Fruit fly (Drosophila melanogaster) whole organism, prepupa: ENCODE measurements around the gene CG46434.

ENCODE experiments used
- Blimp-1 ChIP-seq: fragments of 200-800 bp; sonication (Bioruptor generic); optimal IDR thresholded peaks from 3 replicates; lab custom pipeline; 2017; ENCODE audit warnings: missing biosample characterization, missing genetic modification characterization, mild to moderate bottlenecking, moderate library complexity, missing genetic modification reagents
- CG10631 ChIP-seq: fragments of 200-800 bp; sonication (Bioruptor generic); optimal IDR thresholded peaks from 2 replicates; lab custom pipeline; 2016; ENCODE audit warnings: missing biosample characterization, missing genetic modification characterization
- CG11294 ChIP-seq: fragments of 200-800 bp; sonication (Bioruptor generic); IDR thresholded peaks from 2 replicates; pipeline ENCODE4 v1.3.6; 2022; ENCODE audit warnings: missing biosample characterization, missing genetic modification characterization
- CG11762 ChIP-seq: fragments of 200-800 bp; sonication (Bioruptor generic); optimal IDR thresholded peaks from 3 replicates; lab custom pipeline; 2016; ENCODE audit warnings: missing biosample characterization, missing genetic modification characterization; ENCODE audit not compliant: insufficient read depth
- CG11902 ChIP-seq: fragments of 200-800 bp; sonication (Bioruptor generic); optimal IDR thresholded peaks from 3 replicates; lab custom pipeline; 2016; ENCODE audit warnings: missing biosample characterization, missing genetic modification characterization
- CG3032 ChIP-seq: fragments of 200-800 bp; optimal IDR thresholded peaks from 2 replicates; lab custom pipeline; 2019; ENCODE audit warnings: missing biosample characterization, mild to moderate bottlenecking, missing genetic modification characterization, moderate library complexity
- CG31627 ChIP-seq: fragments of 200-800 bp; sonication (Bioruptor generic); optimal IDR thresholded peaks from 3 replicates; lab custom pipeline; 2016; ENCODE audit warnings: missing biosample characterization, missing genetic modification characterization
- CG34406 ChIP-seq: fragments of 200-800 bp; sonication (Bioruptor generic); optimal IDR thresholded peaks from 3 replicates; lab custom pipeline; 2016; ENCODE audit warnings: missing biosample characterization, missing genetic modification characterization
- CG4318 ChIP-seq: fragments of 200-800 bp; sonication (Bioruptor generic); optimal IDR thresholded peaks from 3 replicates; lab custom pipeline; 2017; ENCODE audit warnings: missing biosample characterization, mild to moderate bottlenecking, missing genetic modification characterization
- CG6163 ChIP-seq: fragments of 200-800 bp; sonication (Bioruptor generic); IDR thresholded peaks from 3 replicates; pipeline ENCODE4 v1.3.6; 2022; ENCODE audit warnings: missing biosample characterization, missing genetic modification characterization
- CG6792 ChIP-seq: fragments of 200-800 bp; sonication (Bioruptor generic); optimal IDR thresholded peaks from 3 replicates; lab custom pipeline; 2016; ENCODE audit warnings: missing biosample characterization, missing genetic modification characterization
- CG6808 ChIP-seq: fragments of 200-800 bp; sonication (Bioruptor generic); optimal IDR thresholded peaks from 3 replicates; lab custom pipeline; 2017; ENCODE audit warnings: missing biosample characterization, missing genetic modification characterization, mild to moderate bottlenecking, moderate library complexity, missing genetic modification reagents
- CG6854 ChIP-seq: fragments of 200-800 bp; sonication (Bioruptor generic); optimal IDR thresholded peaks from 2 replicates; lab custom pipeline; 2017; ENCODE audit warnings: missing biosample characterization, mild to moderate bottlenecking, missing genetic modification characterization
- CG8119 ChIP-seq: fragments of 200-800 bp; sonication (Bioruptor generic); IDR thresholded peaks from 3 replicates; pipeline ENCODE4 v1.3.6; 2022; ENCODE audit warnings: missing biosample characterization, missing genetic modification characterization
- CG9139 ChIP-seq: fragments of 200-800 bp; sonication (Bioruptor generic); optimal IDR thresholded peaks from 3 replicates; lab custom pipeline; 2017; ENCODE audit warnings: missing biosample characterization, mild to moderate bottlenecking, missing genetic modification characterization
- Eip78C ChIP-seq: fragments of 200-800 bp; sonication (Bioruptor generic); peaks from one replicate; lab custom pipeline; 2016; ENCODE audit warnings: missing biosample characterization, missing genetic modification characterization
- Ets96B ChIP-seq: fragments of 200-800 bp; optimal IDR thresholded peaks from 2 replicates; lab custom pipeline; 2019; ENCODE audit warnings: missing biosample characterization, mild to moderate bottlenecking, missing genetic modification characterization, moderate library complexity
- Hr39 ChIP-seq: fragments of 200-800 bp; sonication (Bioruptor generic); optimal IDR thresholded peaks from 2 replicates; lab custom pipeline; 2016; ENCODE audit warnings: missing biosample characterization, missing genetic modification characterization
- Hr4 ChIP-seq: fragments of 200-800 bp; sonication (Bioruptor generic); optimal IDR thresholded peaks from 3 replicates; lab custom pipeline; 2016; ENCODE audit warnings: missing biosample characterization, missing genetic modification characterization
- Lpt ChIP-seq: fragments of 200-800 bp; sonication (Bioruptor generic); optimal IDR thresholded peaks from 3 replicates; lab custom pipeline; 2016; ENCODE audit warnings: missing biosample characterization, missing genetic modification characterization
- OdsH ChIP-seq: fragments of 200-800 bp; sonication (Bioruptor generic); optimal IDR thresholded peaks from 3 replicates; lab custom pipeline; 2016; ENCODE audit warnings: missing biosample characterization, missing genetic modification characterization
- Smox ChIP-seq: fragments of 200-800 bp; sonication (Bioruptor generic); optimal IDR thresholded peaks from 3 replicates; lab custom pipeline; 2016; ENCODE audit warnings: missing biosample characterization, missing genetic modification characterization
- Sox102F ChIP-seq: fragments of 200-800 bp; sonication (Bioruptor generic); optimal IDR thresholded peaks from 2 replicates; lab custom pipeline; 2016; ENCODE audit warnings: missing biosample characterization, mild to moderate bottlenecking, missing genetic modification characterization
- achi ChIP-seq: fragments of 200-800 bp; sonication (Bioruptor generic); optimal IDR thresholded peaks from 3 replicates; lab custom pipeline; 2016; ENCODE audit warnings: missing biosample characterization, missing genetic modification characterization
- acj6 ChIP-seq: fragments of 200-800 bp; sonication (Bioruptor generic); optimal IDR thresholded peaks from 3 replicates; lab custom pipeline; 2016; ENCODE audit warnings: missing biosample characterization, missing genetic modification characterization
- cyc ChIP-seq: fragments of 200-800 bp; sonication (Bioruptor generic); optimal IDR thresholded peaks from 3 replicates; lab custom pipeline; 2016; ENCODE audit warnings: missing biosample characterization, missing genetic modification characterization
- dsx ChIP-seq: fragments of 200-800 bp; optimal IDR thresholded peaks from 3 replicates; lab custom pipeline; 2019; ENCODE audit warnings: missing biosample characterization, mild to moderate bottlenecking, missing genetic modification characterization, moderate library complexity; ENCODE audit not compliant: poor library complexity, severe bottlenecking
- eg ChIP-seq: fragments of 200-800 bp; sonication (Bioruptor generic); IDR thresholded peaks from 3 replicates; pipeline ENCODE4 v1.3.6; 2022; ENCODE audit warnings: missing biosample characterization, missing genetic modification characterization
- esn ChIP-seq: fragments of 200-800 bp; sonication (Bioruptor generic); optimal IDR thresholded peaks from 2 replicates; lab custom pipeline; 2016; ENCODE audit warnings: missing biosample characterization, mild to moderate bottlenecking, missing genetic modification characterization, moderate library complexity
- fd85E ChIP-seq: fragments of 200-800 bp; sonication (Bioruptor generic); optimal IDR thresholded peaks from 3 replicates; lab custom pipeline; 2016; ENCODE audit warnings: missing biosample characterization, missing genetic modification characterization
- fkh ChIP-seq: fragments of 200-800 bp; sonication (Bioruptor generic); optimal IDR thresholded peaks from 3 replicates; lab custom pipeline; 2017; ENCODE audit warnings: missing biosample characterization, mild to moderate bottlenecking, missing genetic modification characterization, moderate library complexity
- lz ChIP-seq: fragments of 200-800 bp; sonication (Bioruptor generic); optimal IDR thresholded peaks from 3 replicates; lab custom pipeline; 2016; ENCODE audit warnings: missing biosample characterization, missing genetic modification characterization
- spab ChIP-seq: fragments of 200-800 bp; sonication (Bioruptor generic); optimal IDR thresholded peaks from 2 replicates; lab custom pipeline; 2017; ENCODE audit warnings: missing biosample characterization, mild to moderate bottlenecking, missing genetic modification characterization, missing genetic modification reagents
- topi ChIP-seq: fragments of 200-800 bp; sonication (Bioruptor generic); optimal IDR thresholded peaks from 3 replicates; lab custom pipeline; 2016; ENCODE audit warnings: missing biosample characterization, missing genetic modification characterization
- vri ChIP-seq: fragments of 200-800 bp; sonication (Bioruptor generic); optimal IDR thresholded peaks from 3 replicates; lab custom pipeline; 2016; ENCODE audit warnings: missing biosample characterization, mild to moderate bottlenecking, missing genetic modification characterization

Gene CG46434

dm6 chr3L:19557197-19557995 lies 13.4 kb upstream of the CG46434 start (continued):
- TF ChIP-seq OdsH (GFP tag; lab: Kevin White, UChicago) (peak; percentile 73), Lpt (GFP tag; lab: Kevin White, UChicago) (no peak), Hr39 (peak; percentile 8), CG6792 (GFP tag; lab: Kevin White, UChicago) (peak; percentile 52), vri (GFP tag; lab: Kevin White, UChicago) (no peak), Eip78C (peak; percentile 51), CG11294 (GFP tag; lab: Robert Waterston, UW) (no peak), dsx (no peak), Blimp-1 (peak; percentile 50), lz (GFP tag; lab: Kevin White, UChicago) (peak; percentile 28), CG11762 (GFP tag; lab: Kevin White, UChicago) (peak; percentile 41), topi (GFP tag; lab: Kevin White, UChicago) (peak; percentile 25), eg (GFP tag; lab: Robert Waterston, UW) (no peak), CG8119 (peak; percentile 65), Sox102F (no peak)

DNA sequence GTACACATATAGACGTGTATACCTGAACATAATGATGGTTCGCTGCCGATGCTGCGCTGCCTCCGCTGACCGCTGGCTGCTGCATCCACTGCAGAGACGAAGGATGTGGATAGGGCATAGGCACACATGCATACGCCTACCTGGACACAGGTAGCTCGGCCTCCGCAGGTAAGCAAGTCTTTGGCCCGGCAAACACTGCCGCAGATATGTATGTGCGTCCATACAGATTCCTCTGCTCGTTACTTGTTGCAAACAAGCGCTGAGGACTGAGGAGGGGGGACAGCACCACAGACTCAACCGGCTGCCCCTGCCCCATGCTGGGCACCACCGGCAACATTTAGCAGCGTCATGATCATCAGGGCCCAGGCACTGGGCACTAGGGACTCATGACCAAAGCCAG lies 12.7 kb upstream of the CG46434 start:
- TF ChIP-seq CG11902 (GFP tag; lab: Kevin White, UChicago) (no peak), CG34406 (GFP tag; lab: Kevin White, UChicago) (no peak), fd85E (GFP tag; lab: Kevin White, UChicago) (no peak), spab (no peak), OdsH (GFP tag; lab: Kevin White, UChicago) (no peak), CG6854 (GFP tag; lab: Kevin White, UChicago) (no peak), fkh (GFP tag; lab: Kevin White, UChicago) (no peak), CG31627 (no peak), achi (GFP tag; lab: Kevin White, UChicago) (no peak), CG6163 (peak; percentile 68), CG10631 (GFP tag; lab: Kevin White, UChicago) (no peak), dsx (peak; percentile 76), lz (GFP tag; lab: Kevin White, UChicago) (no peak), Ets96B (tag; lab: Kevin White, UChicago) (no peak), CG6808 (GFP tag; lab: Kevin White, UChicago) (peak; percentile 89), esn (no peak), Lpt (GFP tag; lab: Kevin White, UChicago) (no peak), Smox (GFP tag; lab: Kevin White, UChicago) (no peak)

DNA sequence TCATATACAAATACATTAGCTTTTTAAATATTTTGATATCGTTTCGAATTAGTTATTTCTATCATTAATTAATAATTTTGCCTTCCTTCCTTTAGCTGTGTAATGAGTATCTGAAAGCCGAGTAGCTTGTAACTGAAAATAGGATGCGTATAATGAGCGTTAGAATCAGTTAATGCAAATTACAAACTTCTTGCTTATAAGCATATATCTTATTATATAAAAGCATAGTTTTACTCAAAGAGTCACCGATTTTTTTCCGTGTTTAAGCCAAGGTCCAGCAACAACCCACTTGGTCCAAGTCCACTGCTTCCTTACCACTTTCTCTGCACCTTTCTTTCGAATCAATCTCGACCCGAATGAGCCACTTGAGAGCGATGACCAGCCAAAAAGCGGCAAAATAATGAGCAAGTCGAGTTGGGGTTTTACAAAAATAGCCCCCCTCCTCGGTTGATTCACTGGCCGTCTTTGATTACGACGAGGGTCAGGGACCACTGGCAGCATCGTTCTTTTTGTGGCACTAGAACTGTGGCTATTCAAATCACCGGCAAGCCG lies 12.0 kb upstream of the CG46434 start:
- TF ChIP-seq CG31627 (peak; percentile 34), CG3032 (tag; lab: Kevin White, UChicago) (no peak), Blimp-1 (peak; percentile 91), acj6 (GFP tag; lab: Kevin White, UChicago) (peak; percentile 14), esn (peak; percentile 63), CG9139 (GFP tag; lab: Kevin White, UChicago) (no peak), achi (GFP tag; lab: Kevin White, UChicago) (peak; percentile 22), Eip78C (peak; percentile 82), topi (GFP tag; lab: Kevin White, UChicago) (peak; percentile 13), cyc (GFP tag; lab: Kevin White, UChicago) (peak; percentile 39), Hr39 (peak; percentile 37), CG4318 (no peak), Hr4 (GFP tag; lab: Kevin White, UChicago) (no peak)
